Worm (Caenorhabditis elegans): ENCODE data around the gene ugt-22.

ugt-22 gene

DNA sequence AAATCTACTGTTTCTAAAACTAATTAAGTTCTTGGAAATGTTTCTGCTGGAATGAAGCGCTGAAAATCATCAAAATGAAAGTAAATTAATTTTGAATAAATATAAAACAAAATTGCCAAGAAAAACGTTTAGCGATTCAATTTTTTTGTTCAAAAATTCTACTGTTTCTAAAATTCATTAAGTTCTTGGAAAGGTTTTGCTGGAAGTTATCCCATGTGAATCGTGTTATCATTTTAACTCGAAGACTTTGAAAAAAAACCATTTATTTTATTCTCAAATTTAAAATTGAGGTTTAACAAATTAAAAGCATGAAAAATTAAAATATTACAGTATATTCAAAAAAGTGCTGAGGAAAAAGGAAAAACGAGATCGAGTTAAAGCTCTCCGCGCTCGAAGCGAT, 45.8 kb downstream of the ugt-22 start:
- no peak for TF ChIP-seq snpc-4 (GFP tag; optimal IDR thresholded peaks at IDR 0.05)
- TF ChIP-seq snpc-4 (tag; optimal IDR thresholded peaks at IDR 0.05), result peak in 1 of 4 experiments; percentile 73
- TF ChIP-seq nhr-90 (tag; optimal IDR thresholded peaks at IDR 0.05), result no peak
- 0 out of 2 replicates have a peak, but pooled peaks have one; percentile 55 for TF ChIP-seq attf-6 (GFP tag; IDR thresholded peaks at IDR 0.05)
- TF ChIP-seq him-1 (tag; optimal IDR thresholded peaks at IDR 0.05), result no peak

DNA sequence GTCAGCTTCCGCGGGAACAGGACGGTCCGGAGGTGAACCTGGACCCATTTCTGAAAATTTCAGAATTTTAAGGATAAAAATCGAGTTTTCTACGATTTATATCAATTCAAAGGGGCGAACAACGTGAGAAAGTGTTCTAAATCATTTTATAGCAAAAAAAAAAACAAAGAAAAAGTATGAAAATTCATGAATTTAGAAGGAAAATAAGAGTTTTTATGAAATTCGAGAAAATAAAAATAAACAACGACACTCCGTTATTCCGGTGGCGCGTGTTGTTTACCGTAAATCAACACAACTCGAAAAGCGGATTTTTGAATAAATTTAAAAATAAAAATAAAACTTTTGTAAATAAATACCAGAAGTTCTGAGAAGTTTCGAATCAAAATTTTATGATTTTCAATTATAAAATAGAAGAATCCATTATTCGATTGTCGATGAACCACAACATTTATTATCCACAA, 47.9 kb downstream of the ugt-22 start, which contains the start of gene nyn-1:
Gene nyn-1, minus strand, starts transcription at position 51 of the 461 bp plus-strand sequence.
- TF ChIP-seq F52B5.7 (tag; optimal IDR thresholded peaks at IDR 0.05), result no peak
- peak; percentile 91 for TF ChIP-seq attf-3 (GFP tag; conservative IDR thresholded peaks at IDR 0.05)
- TF ChIP-seq attf-6 (GFP tag; IDR thresholded peaks at IDR 0.05), result peak; percentile 79
- TF ChIP-seq akir-1 (GFP tag; optimal IDR thresholded peaks at IDR 0.05), result no peak
- TF ChIP-seq snpc-4 (GFP tag; optimal IDR thresholded peaks at IDR 0.05), result peak; percentile 66
- peak in 3 of 4 experiments; percentile 60 to 73 (median 70) for TF ChIP-seq snpc-4 (tag; optimal IDR thresholded peaks at IDR 0.05)

DNA sequence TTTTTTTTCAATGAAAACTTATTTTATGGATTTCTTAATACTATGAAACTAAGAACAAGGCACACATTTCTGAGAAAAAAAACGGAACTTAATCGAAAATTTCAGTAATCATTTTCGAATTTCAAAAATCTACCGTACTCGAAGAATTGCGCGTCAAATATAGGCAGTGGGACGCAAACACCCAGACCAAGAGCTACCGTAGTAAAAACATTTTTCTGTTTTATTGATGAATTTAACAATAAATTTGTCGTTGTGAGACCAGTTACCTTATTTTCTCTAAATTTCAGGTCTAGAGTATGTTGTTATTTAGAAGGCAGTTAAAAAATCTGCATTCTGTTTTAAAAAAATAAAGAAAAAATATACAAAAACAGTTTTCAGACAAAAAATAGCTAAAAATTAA, 48.6 kb downstream of the ugt-22 start:
- 0 out of 2 replicates have a peak, but pooled peaks have one; percentile 17 for TF ChIP-seq madf-6 (GFP tag; IDR thresholded peaks at IDR 0.05)
- TF ChIP-seq lsl-1 (GFP tag; optimal IDR thresholded peaks at IDR 0.05), result peak; percentile 74
- no peak for TF ChIP-seq B0261.1 (tag; optimal IDR thresholded peaks at IDR 0.05)
- TF ChIP-seq C06A6.2 (GFP tag; conservative IDR thresholded peaks at IDR 0.05), result no peak
- TF ChIP-seq T26A5.8 (tag; optimal IDR thresholded peaks at IDR 0.05), result no peak
- TF ChIP-seq tbp1 (GFP tag; optimal IDR thresholded peaks at IDR 0.05), result peak; percentile 28
- TF ChIP-seq attf-6 (GFP tag; IDR thresholded peaks at IDR 0.05), result peak; percentile 59; the same call in 1 of the 2 replicates
- no peak for TF ChIP-seq nhr-120 (GFP tag; IDR thresholded peaks at IDR 0.05)
- no peak for TF ChIP-seq lin-26 (GFP tag; IDR thresholded peaks at IDR 0.05)
- peak; percentile 45 for TF ChIP-seq snpc-4 (GFP tag; optimal IDR thresholded peaks at IDR 0.05)
- peak in 3 of 4 experiments; percentile 77 to 85 (median 84) for TF ChIP-seq snpc-4 (tag; optimal IDR thresholded peaks at IDR 0.05)
- 0 out of 2 replicates have a peak, but pooled peaks have one; percentile 39 for TF ChIP-seq attf-3 (GFP tag; conservative IDR thresholded peaks at IDR 0.05)

DNA sequence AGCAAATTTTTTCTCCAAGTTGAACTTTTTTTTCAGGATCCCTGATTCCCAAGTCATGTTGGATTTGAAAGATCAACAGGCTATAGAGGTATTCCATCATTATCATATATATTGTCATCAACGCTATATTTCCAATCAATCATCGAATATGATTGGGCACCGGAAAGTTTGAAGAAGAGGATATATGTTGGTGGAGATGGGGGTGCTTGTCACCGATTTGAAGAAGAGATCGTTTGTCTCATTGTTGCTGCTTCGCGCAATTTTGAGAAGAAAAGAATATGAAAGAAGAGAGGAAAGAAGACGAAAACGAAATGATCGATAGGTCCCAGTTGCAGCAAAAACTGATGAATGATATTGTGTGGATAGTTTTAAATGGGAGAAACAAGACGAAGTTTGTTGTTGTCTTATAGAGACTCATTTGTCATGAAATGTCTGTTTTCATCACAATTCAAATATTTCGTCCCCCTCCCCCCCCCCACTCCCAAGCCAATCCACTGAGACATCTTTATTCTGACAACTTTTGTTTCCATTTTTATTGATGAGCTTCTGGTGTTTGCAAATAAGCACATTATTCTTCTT, 50.3 kb downstream of the ugt-22 start, which contains the start of gene T23G4.2:
Gene T23G4.2, minus strand, starts transcription at position 255 of the 579 bp plus-strand sequence.
- no peak for TF ChIP-seq F55B11.4 (tag; optimal IDR thresholded peaks at IDR 0.05; ENCODE audit: borderline replicate concordance, insufficient read depth)

DNA sequence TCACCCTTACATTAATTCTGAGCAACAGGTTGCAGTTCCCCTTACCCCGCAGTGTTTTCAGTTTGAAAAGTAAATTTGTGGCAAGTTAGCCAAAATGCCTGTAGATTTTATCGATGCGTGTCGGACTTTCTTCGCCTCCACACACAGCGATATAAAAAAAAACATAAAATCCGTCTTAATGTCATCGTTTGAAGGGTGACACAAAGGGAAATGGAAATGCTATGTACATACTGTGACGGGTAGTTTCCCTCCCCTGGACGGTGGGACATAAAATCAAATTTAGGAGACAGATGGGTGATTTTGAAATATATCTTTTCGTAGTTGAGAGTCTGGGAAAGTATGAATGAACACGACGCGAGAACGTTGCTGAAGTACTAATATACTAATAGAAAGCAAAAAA, 53.5 kb downstream of the ugt-22 start:
- TF ChIP-seq lsl-1 (GFP tag; optimal IDR thresholded peaks at IDR 0.05), result no peak
- TF ChIP-seq F57C9.4 (tag; optimal IDR thresholded peaks at IDR 0.05), result no peak
- TF ChIP-seq bed-1 (GFP tag; IDR thresholded peaks at IDR 0.05), result no peak
- TF ChIP-seq hrde-1 (tag; optimal IDR thresholded peaks at IDR 0.05; ENCODE audit: borderline replicate concordance), result no peak

DNA sequence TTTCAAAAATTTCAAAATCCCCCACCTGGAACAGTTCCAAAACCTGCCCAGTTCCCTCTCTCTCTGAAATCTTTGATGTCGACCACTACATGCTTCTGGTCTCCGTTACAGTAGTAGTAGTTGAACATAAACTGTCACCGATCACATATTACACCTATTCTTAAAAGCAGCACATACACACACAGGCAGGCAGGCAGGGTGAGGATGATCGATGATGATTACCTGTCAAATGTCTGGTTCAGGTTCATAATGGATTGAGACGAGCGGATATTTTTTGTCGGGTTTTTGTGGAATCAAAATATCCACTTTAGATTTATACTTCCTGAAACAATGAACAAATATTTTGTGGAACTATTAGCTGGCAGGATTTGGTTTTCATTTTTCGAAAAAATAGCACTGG, 54.9 kb downstream of the ugt-22 start:
- TF ChIP-seq ztf-18 (tag; optimal IDR thresholded peaks at IDR 0.05) (no peak), aptf-2 (GFP tag; conservative IDR thresholded peaks at IDR 0.05) (no peak), cebp-2 (GFP tag; IDR thresholded peaks at IDR 0.05) (no peak), somi-1 (GFP tag; optimal IDR thresholded peaks at IDR 0.05) (no peak), F49E8.2 (tag; optimal IDR thresholded peaks at IDR 0.05; ENCODE audit: insufficient read depth) (no peak), ama-1 (optimal IDR thresholded peaks at IDR 0.05) (no peak), ama-1 (GFP tag; optimal IDR thresholded peaks at IDR 0.05) (no peak), attf-6 (GFP tag; IDR thresholded peaks at IDR 0.05) (no peak)
